Worm (Caenorhabditis elegans) whole organism, mixed stage, embryonic: ENCODE data around the gene C01G12.5.

Source experiments
- bed-3 ChIP-seq: fragments of 200-800 bp; sonication (Bioruptor generic); optimal IDR thresholded peaks from 3 replicates; lab custom pipeline; 2018; ENCODE audit warnings: mild to moderate bottlenecking, missing genetic modification characterization, moderate library complexity, missing compliant biosample characterization
- ceh-43 ChIP-seq: fragments of 200-800 bp; sonication (Bioruptor generic); optimal IDR thresholded peaks from 2 replicates; lab custom pipeline; 2018; ENCODE audit warnings: mild to moderate bottlenecking, missing genetic modification characterization, moderate library complexity, missing compliant biosample characterization
- cnd-1 ChIP-seq: fragments of 200-800 bp; sonication (Bioruptor generic); optimal IDR thresholded peaks from 2 replicates; lab custom pipeline; 2018; ENCODE audit warnings: mild to moderate bottlenecking, missing genetic modification characterization, missing compliant biosample characterization
- drap-1 ChIP-seq: fragments of 200-800 bp; sonication (Bioruptor generic); optimal IDR thresholded peaks from 3 replicates; lab custom pipeline; 2018; ENCODE audit warnings: mild to moderate bottlenecking, missing genetic modification characterization, missing compliant biosample characterization
- elt-1 ChIP-seq: sonication (generic microtip); optimal IDR thresholded peaks from 2 replicates; lab custom pipeline; 2017; ENCODE audit warnings: missing genetic modification characterization, mild to moderate bottlenecking, missing compliant biosample characterization, antibody characterized with exemption, moderate library complexity, borderline replicate concordance; ENCODE audit not compliant: insufficient read depth
- elt-3 ChIP-seq: fragments of 150-350 bp; optimal IDR thresholded peaks from 2 replicates; lab custom pipeline; 2014; ENCODE audit warnings: missing biosample characterization, missing genetic modification characterization
- ham-2 ChIP-seq: fragments of 200-800 bp; sonication (Bioruptor generic); optimal IDR thresholded peaks from 2 replicates; lab custom pipeline; 2018; ENCODE audit warnings: mild to moderate bottlenecking, missing genetic modification characterization, missing compliant biosample characterization
- lin-13 ChIP-seq: fragments of 150-350 bp; optimal IDR thresholded peaks from 2 replicates; lab custom pipeline; 2014; ENCODE audit warnings: missing biosample characterization, missing genetic modification characterization
- lin-32 ChIP-seq: fragments of 200-800 bp; sonication (Bioruptor generic); optimal IDR thresholded peaks from 2 replicates; lab custom pipeline; 2018; ENCODE audit warnings: mild to moderate bottlenecking, missing genetic modification characterization, missing compliant biosample characterization
- lsy-2 ChIP-seq: fragments of 150-350 bp; optimal IDR thresholded peaks from 2 replicates; lab custom pipeline; 2014; ENCODE audit warnings: missing biosample characterization, missing genetic modification characterization
- mab-5 ChIP-seq: fragments of 150-350 bp; optimal IDR thresholded peaks from 2 replicates; lab custom pipeline; 2014; ENCODE audit warnings: missing biosample characterization, missing genetic modification characterization
- nhr-12 ChIP-seq: fragments of 150-350 bp; optimal IDR thresholded peaks from 2 replicates; lab custom pipeline; 2014; ENCODE audit warnings: missing biosample characterization, missing genetic modification characterization
- nhr-2 ChIP-seq: fragments of 150-350 bp; optimal IDR thresholded peaks from 2 replicates; lab custom pipeline; 2014; ENCODE audit warnings: missing biosample characterization, missing genetic modification characterization
- nhr-237 ChIP-seq: fragments of 150-350 bp; optimal IDR thresholded peaks from 2 replicates; lab custom pipeline; 2014; ENCODE audit warnings: missing biosample characterization, missing genetic modification characterization
- nhr-28 ChIP-seq: fragments of 150-350 bp; optimal IDR thresholded peaks from 2 replicates; lab custom pipeline; 2014; ENCODE audit warnings: missing biosample characterization, missing genetic modification characterization
- nhr-76 ChIP-seq: sonication (generic microtip); optimal IDR thresholded peaks from 2 replicates; lab custom pipeline; 2017; ENCODE audit warnings: missing biosample characterization, missing genetic modification characterization
- pha-4 ChIP-seq: fragments of 150-350 bp; optimal IDR thresholded peaks from 2 replicates; lab custom pipeline; 2018; ENCODE audit warnings: missing biosample characterization, missing genetic modification reagents, missing genetic modification characterization
- sem-2 ChIP-seq: fragments of 200-800 bp; sonication (Bioruptor generic); optimal IDR thresholded peaks from 2 replicates; lab custom pipeline; 2018; ENCODE audit warnings: mild to moderate bottlenecking, missing genetic modification characterization, missing compliant biosample characterization
- snpc-4 ChIP-seq: fragments of 150-350 bp; optimal IDR thresholded peaks from 2 replicates; lab custom pipeline; 2014; ENCODE audit warnings: missing biosample characterization, missing genetic modification characterization
- sptf-1 ChIP-seq: sonication (generic microtip); optimal IDR thresholded peaks from 2 replicates; lab custom pipeline; 2017; ENCODE audit warnings: mild to moderate bottlenecking, missing genetic modification characterization, moderate library complexity, missing compliant biosample characterization
- tbx-8 ChIP-seq: fragments of 200-800 bp; sonication (Bioruptor generic); optimal IDR thresholded peaks from 2 replicates; lab custom pipeline; 2018; ENCODE audit warnings: mild to moderate bottlenecking, missing genetic modification characterization, moderate library complexity, missing compliant biosample characterization
- unc-120 ChIP-seq: sonication (generic microtip); optimal IDR thresholded peaks from 2 replicates; lab custom pipeline; 2017; ENCODE audit warnings: missing genetic modification characterization, missing compliant biosample characterization; ENCODE audit not compliant: poor library complexity, severe bottlenecking
- unc-39 ChIP-seq: fragments of 150-350 bp; optimal IDR thresholded peaks from 2 replicates; lab custom pipeline; 2014; ENCODE audit warnings: missing biosample characterization, missing genetic modification characterization
- unc-62 ChIP-seq: fragments of 150-350 bp; optimal IDR thresholded peaks from 2 replicates; lab custom pipeline; 2014; ENCODE audit warnings: missing biosample characterization, missing genetic modification reagents, missing genetic modification characterization
- zip-8 ChIP-seq: fragments of 150-350 bp; optimal IDR thresholded peaks from 2 replicates; lab custom pipeline; 2014; ENCODE audit warnings: missing biosample characterization, missing genetic modification characterization
- ztf-11 ChIP-seq: fragments of 150-350 bp; optimal IDR thresholded peaks from 2 replicates; lab custom pipeline; 2014; ENCODE audit warnings: missing biosample characterization, missing genetic modification characterization

Gene C01G12.5

DNA sequence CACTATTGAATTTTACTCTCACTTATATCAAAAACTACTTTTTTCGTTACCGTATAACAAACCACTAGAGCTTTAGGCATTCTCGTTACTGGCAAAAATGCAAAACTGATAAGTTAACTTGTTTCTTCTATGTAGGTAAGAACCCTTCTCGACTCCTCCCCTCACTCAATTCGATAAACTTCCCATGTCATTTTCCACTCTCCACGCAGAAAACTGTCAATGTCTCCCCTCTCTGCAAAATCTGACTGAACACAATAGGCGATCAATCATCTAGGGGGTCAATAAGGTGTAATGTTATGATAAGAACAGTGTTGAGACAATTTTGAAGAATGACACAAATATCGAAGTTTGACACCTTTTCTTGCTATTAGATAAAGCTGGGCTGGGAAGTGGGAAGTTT, 31.5 kb upstream of the C01G12.5 start:
- TF ChIP-seq unc-62 (GFP tag; lab: Kevin White, UChicago) (no peak), lin-13 (tag; lab: Kevin White, UChicago) (no peak), sem-2 (GFP tag; lab: Kevin White, UChicago) (no peak), nhr-28 (tag; lab: Kevin White, UChicago) (no peak), tbx-8 (GFP tag; lab: Kevin White, UChicago) (no peak), nhr-237 (no peak), unc-120 (tag; lab: Kevin White, UChicago) (no peak), zip-8 (tag; lab: Kevin White, UChicago) (no peak), elt-1 (no peak), nhr-76 (tag; lab: Kevin White, UChicago) (no peak), ham-2 (no peak), ztf-11 (tag; lab: Kevin White, UChicago) (no peak)

DNA sequence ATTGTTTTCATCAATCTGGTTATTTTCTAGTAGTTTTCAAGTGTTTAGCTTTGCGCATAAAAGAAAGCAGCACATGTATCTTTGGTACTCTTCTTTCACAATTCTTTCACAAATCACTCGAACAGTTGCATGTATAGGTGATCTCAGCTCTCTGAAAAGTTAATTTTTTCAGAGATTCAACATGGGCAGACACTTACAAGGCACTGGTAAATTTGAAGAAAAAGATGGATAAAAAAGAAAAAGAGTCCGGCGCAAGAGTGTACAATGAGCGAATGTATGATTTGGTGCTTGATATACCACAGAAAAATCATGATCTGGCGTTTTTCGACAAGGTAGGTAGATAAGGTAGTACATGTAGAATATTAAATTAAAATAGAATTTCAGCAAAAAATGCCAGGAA, 30.9 kb upstream of the C01G12.5 start:
- no peak for TF ChIP-seq nhr-237
- TF ChIP-seq tbx-8 (GFP tag; lab: Kevin White, UChicago), result no peak
- TF ChIP-seq bed-3 (GFP tag; lab: Kevin White, UChicago), result no peak
- TF ChIP-seq ztf-11 (tag; lab: Kevin White, UChicago), result no peak
- TF ChIP-seq mab-5 (tag; lab: Kevin White, UChicago), result no peak
- TF ChIP-seq unc-120 (tag; lab: Kevin White, UChicago), result no peak
- no peak for TF ChIP-seq snpc-4
- TF ChIP-seq lin-32, result no peak
- TF ChIP-seq cnd-1 (tag; lab: Kevin White, UChicago), result no peak

DNA sequence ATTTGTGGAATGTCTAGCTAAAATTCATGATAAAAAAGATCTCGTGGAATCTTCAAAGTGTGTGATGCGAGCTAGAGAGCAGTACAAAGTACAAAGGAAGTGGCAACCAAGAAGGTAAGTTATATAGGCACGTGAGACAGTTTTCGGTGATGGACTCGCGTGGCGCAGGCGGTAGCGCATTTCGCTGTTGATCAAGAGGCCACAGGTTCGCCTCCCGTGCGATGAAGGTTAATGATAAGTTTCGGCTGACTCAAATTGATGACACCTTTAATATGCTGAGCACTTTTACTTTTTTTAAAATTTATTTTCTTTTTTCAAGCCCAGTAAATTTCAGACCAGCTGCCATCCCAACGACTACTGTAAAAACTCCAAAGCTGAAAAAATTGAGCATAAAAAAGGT, 29.6 kb upstream of the C01G12.5 start:
- TF ChIP-seq bed-3 (GFP tag; lab: Kevin White, UChicago) (no peak), drap-1 (no peak), nhr-237 (no peak), nhr-2 (tag; lab: Kevin White, UChicago) (no peak), unc-39 (tag; lab: Kevin White, UChicago) (no peak), sptf-1 (tag; lab: Kevin White, UChicago) (no peak), lin-13 (tag; lab: Kevin White, UChicago) (no peak), ceh-43 (GFP tag; lab: Kevin White, UChicago) (no peak), cnd-1 (tag; lab: Kevin White, UChicago) (no peak), tbx-8 (GFP tag; lab: Kevin White, UChicago) (no peak), lin-32 (no peak), unc-62 (GFP tag; lab: Kevin White, UChicago) (no peak), pha-4 (no peak)

DNA sequence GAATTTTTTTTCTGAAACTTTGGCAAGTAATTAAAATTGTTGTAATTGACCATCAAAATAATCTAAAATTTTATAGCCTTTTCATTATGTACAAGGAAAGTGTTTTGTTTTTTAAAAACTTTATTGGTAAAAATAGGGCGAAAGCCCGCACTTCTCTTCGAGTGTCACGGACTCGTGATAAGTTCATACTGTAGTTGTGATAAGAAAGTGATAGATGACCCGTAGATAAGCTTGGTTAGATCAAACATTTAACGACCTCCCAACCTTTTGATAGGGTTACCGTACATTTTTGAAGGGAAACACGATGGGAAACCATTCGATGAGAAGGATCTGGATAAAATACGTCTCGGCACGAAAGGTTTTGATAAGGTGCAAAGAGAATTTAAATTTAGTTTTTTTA, 29.1 kb upstream of the C01G12.5 start:
- TF ChIP-seq pha-4 (no peak), cnd-1 (tag; lab: Kevin White, UChicago) (no peak), elt-1 (no peak), nhr-28 (tag; lab: Kevin White, UChicago) (no peak), nhr-76 (tag; lab: Kevin White, UChicago) (no peak), drap-1 (no peak), lin-13 (tag; lab: Kevin White, UChicago) (no peak), lsy-2 (tag; lab: Kevin White, UChicago) (no peak), unc-62 (GFP tag; lab: Kevin White, UChicago) (no peak), elt-3 (tag; lab: Kevin White, UChicago) (no peak), ham-2 (no peak), sem-2 (GFP tag; lab: Kevin White, UChicago) (no peak), nhr-12 (tag; lab: Kevin White, UChicago) (no peak)
- TF ChIP-seq, all 35 proteins: peak for 0

DNA sequence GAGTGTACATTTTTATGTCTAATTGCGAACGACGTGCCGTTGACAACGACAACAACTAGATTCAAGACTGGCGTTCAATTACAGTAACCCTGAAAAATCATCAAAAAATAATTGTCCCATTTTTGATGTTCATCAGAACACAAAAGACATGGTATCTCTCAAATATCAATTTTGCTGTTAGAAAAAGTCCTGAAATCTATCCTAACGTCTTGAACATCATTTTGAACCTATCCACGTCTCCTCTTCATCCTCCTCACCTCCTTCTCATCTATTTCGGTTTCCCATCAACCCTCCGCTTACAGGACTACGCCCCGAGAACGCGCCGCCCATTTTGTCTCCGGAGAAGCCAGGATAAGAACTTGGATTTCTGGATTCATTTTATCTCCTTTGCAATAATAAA, 28.4 kb upstream of the C01G12.5 start, which contains the start of gene mltn-9:
Gene mltn-9 (plus strand): TSS at position 301 of the 400 bp plus-strand sequence.
- TF ChIP-seq elt-3 (tag; lab: Kevin White, UChicago), result no peak
- TF ChIP-seq unc-62 (GFP tag; lab: Kevin White, UChicago), result no peak

DNA sequence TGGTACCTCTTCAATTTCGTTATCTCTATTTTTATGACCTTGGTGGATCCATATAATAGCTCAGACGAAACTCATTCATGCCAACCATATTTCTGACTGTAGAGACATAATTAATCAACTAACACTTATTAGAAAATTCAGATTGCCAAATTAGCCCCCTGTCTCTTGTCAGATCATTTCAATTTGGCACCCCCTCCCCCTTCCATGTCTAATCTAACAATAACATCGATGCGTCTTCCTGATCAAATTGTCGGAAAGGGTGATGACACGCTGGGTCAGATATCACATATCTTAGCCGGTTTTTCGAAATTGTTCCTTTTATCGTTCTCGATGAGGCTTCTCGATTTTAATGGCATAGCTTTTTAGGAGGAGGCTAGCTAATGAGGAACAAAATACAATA, 24.0 kb upstream of the C01G12.5 start:
- TF ChIP-seq elt-1, result peak; percentile 52
- TF ChIP-seq bed-3 (GFP tag; lab: Kevin White, UChicago), result no peak
- TF ChIP-seq ham-2, result peak; percentile 31
